Worm (Caenorhabditis elegans): ENCODE results near the gene sym-2.

The sym-2 gene

ce11 chrII:9169450-9169960 lies 18.8 kb downstream of the sym-2 start, which contains the start of gene dpl-1:
dpl-1 (plus strand) TSS chrII:9169910.
- TF ChIP-seq him-1 (tag; optimal IDR thresholded peaks at IDR 0.05) (no peak), W03F9.2 (tag; optimal IDR thresholded peaks at IDR 0.05) (peak; percentile 10), dao-5 (tag; optimal IDR thresholded peaks at IDR 0.05) (no peak)

ce11 chrII:9167730-9168129 lies 20.6 kb downstream of the sym-2 start, which contains the start of gene T23G7.3:
T23G7.3 (minus strand) TSS chrII:9167830.
- no peak for TF ChIP-seq him-1 (tag; optimal IDR thresholded peaks at IDR 0.05)
- TF ChIP-seq W03F9.2 (tag; optimal IDR thresholded peaks at IDR 0.05) = no peak
- no peak for TF ChIP-seq dao-5 (tag; optimal IDR thresholded peaks at IDR 0.05)

ce11 chrII:9165762-9166460 lies 22.4 kb downstream of the sym-2 start, which contains the start of gene W07A12.8:
W07A12.8 (minus strand) TSS chrII:9165812.
- TF ChIP-seq him-1 (tag; optimal IDR thresholded peaks at IDR 0.05) (no peak), dao-5 (tag; optimal IDR thresholded peaks at IDR 0.05) (no peak), W03F9.2 (tag; optimal IDR thresholded peaks at IDR 0.05) (no peak)

- no peak for TF ChIP-seq dao-5 (tag; optimal IDR thresholded peaks at IDR 0.05)
- no peak for TF ChIP-seq W03F9.2 (tag; optimal IDR thresholded peaks at IDR 0.05)
- TF ChIP-seq him-1 (tag; optimal IDR thresholded peaks at IDR 0.05) = no peak
These were observed 24.9 kb downstream of the sym-2 start for ce11 chrII:9163348-9163747.

- no peak for TF ChIP-seq him-1 (tag; optimal IDR thresholded peaks at IDR 0.05)
- no peak for TF ChIP-seq W03F9.2 (tag; optimal IDR thresholded peaks at IDR 0.05)
These were observed 27.3 kb downstream of the sym-2 start, which contains the start of gene rhy-1 for ce11 chrII:9161023-9161422. rhy-1 (plus strand) TSS chrII:9161379.

- no peak for TF ChIP-seq W03F9.2 (tag; optimal IDR thresholded peaks at IDR 0.05)
- no peak for TF ChIP-seq him-1 (tag; optimal IDR thresholded peaks at IDR 0.05)
- no peak for TF ChIP-seq dao-5 (tag; optimal IDR thresholded peaks at IDR 0.05)
These were observed 28.0 kb downstream of the sym-2 start for ce11 chrII:9160197-9160806.

ce11 chrII:9158029-9158428 lies 30.3 kb downstream of the sym-2 start, which contains the start of gene oac-54:
oac-54 (plus strand) TSS chrII:9158111.
- no peak for TF ChIP-seq him-1 (tag; optimal IDR thresholded peaks at IDR 0.05)
- TF ChIP-seq W03F9.2 (tag; optimal IDR thresholded peaks at IDR 0.05) = no peak
- no peak for TF ChIP-seq dao-5 (tag; optimal IDR thresholded peaks at IDR 0.05)

- TF ChIP-seq W03F9.2 (tag; optimal IDR thresholded peaks at IDR 0.05) (no peak), dao-5 (tag; optimal IDR thresholded peaks at IDR 0.05) (no peak), him-1 (tag; optimal IDR thresholded peaks at IDR 0.05) (no peak)
These were observed 31.2 kb downstream of the sym-2 start for ce11 chrII:9157125-9157524.

ce11 chrII:9156277-9156676 lies 32.0 kb downstream of the sym-2 start:
- TF ChIP-seq dao-5 (tag; optimal IDR thresholded peaks at IDR 0.05) = no peak
- TF ChIP-seq him-1 (tag; optimal IDR thresholded peaks at IDR 0.05) = no peak
- TF ChIP-seq W03F9.2 (tag; optimal IDR thresholded peaks at IDR 0.05) = no peak

- no peak for TF ChIP-seq W03F9.2 (tag; optimal IDR thresholded peaks at IDR 0.05)
- TF ChIP-seq him-1 (tag; optimal IDR thresholded peaks at IDR 0.05) = no peak
- no peak for TF ChIP-seq dao-5 (tag; optimal IDR thresholded peaks at IDR 0.05)
These were observed 33.9 kb downstream of the sym-2 start for ce11 chrII:9154339-9154738.

- TF ChIP-seq dao-5 (tag; optimal IDR thresholded peaks at IDR 0.05) = no peak
These were observed 36.0 kb downstream of the sym-2 start, which contains the start of gene col-78 for ce11 chrII:9152231-9152630. col-78 (plus strand) TSS chrII:9152531.

- TF ChIP-seq him-1 (tag; optimal IDR thresholded peaks at IDR 0.05) (no peak), W03F9.2 (tag; optimal IDR thresholded peaks at IDR 0.05) (no peak), dao-5 (tag; optimal IDR thresholded peaks at IDR 0.05) (no peak)
These were observed 40.2 kb downstream of the sym-2 start for ce11 chrII:9148079-9148478.

ce11 chrII:9145961-9146360 lies 42.3 kb downstream of the sym-2 start, which contains the start of gene W07A12.4:
W07A12.4 (plus strand) TSS chrII:9146261.
- TF ChIP-seq dao-5 (tag; optimal IDR thresholded peaks at IDR 0.05) = no peak
- TF ChIP-seq W03F9.2 (tag; optimal IDR thresholded peaks at IDR 0.05) = no peak
- no peak for TF ChIP-seq him-1 (tag; optimal IDR thresholded peaks at IDR 0.05)

ce11 chrII:9144366-9144765 lies 43.9 kb downstream of the sym-2 start:
- no peak for TF ChIP-seq him-1 (tag; optimal IDR thresholded peaks at IDR 0.05)
- no peak for TF ChIP-seq dao-5 (tag; optimal IDR thresholded peaks at IDR 0.05)
- no peak for TF ChIP-seq W03F9.2 (tag; optimal IDR thresholded peaks at IDR 0.05)
